Fruit fly (Drosophila melanogaster) whole organism, adult: ENCODE data around the gene CG5149.

Source experiments
- CG12768 ChIP-seq: fragments of 200-800 bp; sonication (Bioruptor generic); optimal IDR thresholded peaks from 2 replicates; lab custom pipeline; 2017; ENCODE audit warnings: missing biosample characterization, missing genetic modification characterization, mild to moderate bottlenecking, moderate library complexity, missing genetic modification reagents
- CG14711 ChIP-seq: fragments of 200-800 bp; sonication (Bioruptor generic); optimal IDR thresholded peaks from 2 replicates; lab custom pipeline; 2018; ENCODE audit warnings: missing biosample characterization, mild to moderate bottlenecking, missing genetic modification characterization, moderate library complexity
- CG1620 ChIP-seq: fragments of 200-800 bp; sonication (Bioruptor generic); optimal IDR thresholded peaks from 2 replicates; lab custom pipeline; 2016; ENCODE audit warnings: missing biosample characterization, missing genetic modification characterization
- CG5204 ChIP-seq: fragments of 200-800 bp; sonication (Bioruptor generic); optimal IDR thresholded peaks from 2 replicates; lab custom pipeline; 2016; ENCODE audit warnings: missing biosample characterization, missing genetic modification characterization
- Hr96 ChIP-seq: fragments of 200-800 bp; sonication (Bioruptor generic); optimal IDR thresholded peaks from 2 replicates; lab custom pipeline; 2016; ENCODE audit warnings: missing biosample characterization, missing genetic modification characterization
- Mnt ChIP-seq: fragments of 200-800 bp; sonication (Bioruptor generic); optimal IDR thresholded peaks from 2 replicates; lab custom pipeline; 2016; ENCODE audit warnings: missing biosample characterization, mild to moderate bottlenecking, missing genetic modification characterization
- kay ChIP-seq: fragments of 200-800 bp; sonication (Bioruptor generic); peaks from one replicate; lab custom pipeline; 2016; ENCODE audit warnings: missing biosample characterization, missing genetic modification characterization, borderline replicate concordance
- pad ChIP-seq: fragments of 200-800 bp; sonication (Bioruptor generic); optimal IDR thresholded peaks from 3 replicates; lab custom pipeline; 2017; ENCODE audit warnings: missing biosample characterization, missing genetic modification characterization, mild to moderate bottlenecking, moderate library complexity, missing genetic modification reagents

DNA sequence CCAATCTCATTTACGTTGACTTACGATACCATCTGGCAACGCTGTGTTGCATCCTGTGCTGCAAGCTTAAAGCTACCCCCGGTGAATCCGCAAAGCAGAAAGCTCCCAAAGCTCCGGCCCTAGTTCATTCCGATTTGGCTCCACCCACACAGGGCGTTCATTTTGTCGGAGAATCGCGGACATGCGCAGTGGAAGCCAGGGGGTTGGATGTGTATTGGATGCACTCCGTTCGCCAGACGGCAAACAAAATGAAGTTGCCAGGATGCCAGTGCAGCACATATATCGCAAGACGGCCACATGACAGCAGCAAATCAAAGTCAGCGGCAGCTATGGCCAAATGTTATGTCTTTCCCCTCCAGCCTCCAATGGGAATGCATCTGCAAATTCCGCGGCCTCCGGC, 29.3 kb downstream of the CG5149 start:
- TF ChIP-seq pad (no peak), kay (no peak), Mnt (GFP tag; lab: Kevin White, UChicago) (no peak), CG12768 (no peak), CG5204 (GFP tag; lab: Kevin White, UChicago) (no peak), CG1620 (GFP tag; lab: Kevin White, UChicago) (no peak), Hr96 (GFP tag; lab: Kevin White, UChicago) (no peak), CG14711 (tag; lab: Kevin White, UChicago) (no peak)
